Fruit fly (Drosophila melanogaster) whole organism, prepupa: ENCODE measurements around the gene Drsl5.

Experiments
- CG7368 ChIP-seq: fragments of 200-800 bp; sonication (Bioruptor generic); optimal IDR thresholded peaks from 3 replicates; lab custom pipeline; 2016; ENCODE audit warnings: missing biosample characterization, missing genetic modification characterization
- Eip93F ChIP-seq: fragments of 200-800 bp; sonication (Bioruptor generic); optimal IDR thresholded peaks from 2 replicates; lab custom pipeline; 2016; ENCODE audit warnings: missing biosample characterization, mild to moderate bottlenecking, missing genetic modification characterization
- Ets21C ChIP-seq: fragments of 200-800 bp; sonication (Bioruptor generic); optimal IDR thresholded peaks from 3 replicates; lab custom pipeline; 2016; ENCODE audit warnings: missing biosample characterization, missing genetic modification characterization
- Met ChIP-seq: fragments of 200-800 bp; sonication (Bioruptor generic); optimal IDR thresholded peaks from 3 replicates; lab custom pipeline; 2016; ENCODE audit warnings: missing biosample characterization, missing genetic modification characterization
- Sox14 ChIP-seq: fragments of 200-800 bp; sonication (Bioruptor generic); optimal IDR thresholded peaks from 3 replicates; lab custom pipeline; 2016; ENCODE audit warnings: missing biosample characterization, missing genetic modification characterization
- topi ChIP-seq: fragments of 200-800 bp; sonication (Bioruptor generic); optimal IDR thresholded peaks from 3 replicates; lab custom pipeline; 2016; ENCODE audit warnings: missing biosample characterization, missing genetic modification characterization

- no peak for TF ChIP-seq topi (GFP tag; lab: Kevin White, UChicago)
- no peak for TF ChIP-seq Ets21C (GFP tag; lab: Kevin White, UChicago)
- TF ChIP-seq CG7368 (GFP tag; lab: Kevin White, UChicago), result no peak
- TF ChIP-seq Eip93F (GFP tag; lab: Kevin White, UChicago), result no peak
- no peak for TF ChIP-seq Sox14
- no peak for TF ChIP-seq Met (GFP tag; lab: Kevin White, UChicago)
These were observed 42.0 kb upstream of the Drsl5 start for dm6 chr3L:3274463-3275177.
